Worm (Caenorhabditis elegans): ENCODE measurements around the gene aagr-2.
"Not testable (repeated sequence)": the region's sequence is repeated elsewhere in the genome, so short reads cannot be mapped to it uniquely, and the experiment has no call there.

Gene aagr-2

ce11 chrII:4932727-4933126 is 7.7 kb upstream of the aagr-2 start, which contains the start of gene msp-152:
Gene msp-152 (plus strand): TSS chrII:4933027.
- TF ChIP-seq sox-2 (GFP tag; IDR thresholded peaks at IDR 0.05); pha-2 (tag; optimal IDR thresholded peaks at IDR 0.05); dve-1 (tag; optimal IDR thresholded peaks at IDR 0.05): not testable (repeated sequence)

- no peak for TF ChIP-seq madf-2 (tag; optimal IDR thresholded peaks at IDR 0.05)
- TF ChIP-seq sox-2 (GFP tag; IDR thresholded peaks at IDR 0.05), result no peak
- no peak for TF ChIP-seq ceh-14 (tag; optimal IDR thresholded peaks at IDR 0.05)
- no peak for TF ChIP-seq ahr-1 (tag; optimal IDR thresholded peaks at IDR 0.05)
- TF ChIP-seq ceh-6 (GFP tag; optimal IDR thresholded peaks at IDR 0.05), result no peak
- no peak for TF ChIP-seq ceh-2 (tag; optimal IDR thresholded peaks at IDR 0.05)
- TF ChIP-seq fax-1 (tag; optimal IDR thresholded peaks at IDR 0.05), result no peak
- TF ChIP-seq ceh-34 (tag; optimal IDR thresholded peaks at IDR 0.05), result no peak
- no peak for TF ChIP-seq nfya-1 (tag; optimal IDR thresholded peaks at IDR 0.05)
- TF ChIP-seq tbx-7 (tag; optimal IDR thresholded peaks at IDR 0.05), result no peak
- no peak for TF ChIP-seq ceh-18 (tag; optimal IDR thresholded peaks at IDR 0.05)
- TF ChIP-seq syd-9 (tag; optimal IDR thresholded peaks at IDR 0.05), result no peak
- no peak for TF ChIP-seq elt-4 (tag; optimal IDR thresholded peaks at IDR 0.05)
- no peak for TF ChIP-seq odd-2 (tag; optimal IDR thresholded peaks at IDR 0.05)
- no peak for TF ChIP-seq C38D4.7 (GFP tag; optimal IDR thresholded peaks at IDR 0.05)
- no peak for TF ChIP-seq mec-3 (tag; optimal IDR thresholded peaks at IDR 0.05; ENCODE audit: borderline replicate concordance)
These were observed 6.2 kb upstream of the aagr-2 start for ce11 chrII:4931286-4931685.

ce11 chrII:4924729-4925128 is 319 bp downstream of the aagr-2 start:
- TF ChIP-seq ceh-6 (GFP tag; optimal IDR thresholded peaks at IDR 0.05) (no peak), hlh-8 (tag; optimal IDR thresholded peaks at IDR 0.05) (no peak), ets-4 (tag; optimal IDR thresholded peaks at IDR 0.05) (no peak), ttx-3 (tag; optimal IDR thresholded peaks at IDR 0.05) (no peak), nhr-232 (tag; optimal IDR thresholded peaks at IDR 0.05) (no peak), hlh-30 (tag; optimal IDR thresholded peaks at IDR 0.05; ENCODE audit: insufficient read depth) (no peak)

ce11 chrII:4920608-4921007 is 4.4 kb downstream of the aagr-2 start:
- TF ChIP-seq elt-2 (tag; optimal IDR thresholded peaks at IDR 0.05), result peak; percentile 83
- TF ChIP-seq lin-11 (tag; optimal IDR thresholded peaks at IDR 0.05), result no peak

ce11 chrII:4918501-4919021 is 6.5 kb downstream of the aagr-2 start:
- TF ChIP-seq ceh-24 (tag; optimal IDR thresholded peaks at IDR 0.05), result no peak
- no peak for TF ChIP-seq C38D4.7 (GFP tag; optimal IDR thresholded peaks at IDR 0.05)
- TF ChIP-seq fkh-10 (GFP tag; optimal IDR thresholded peaks at IDR 0.05), result no peak

- not testable (repeated sequence) for TF ChIP-seq pag-3 (tag; optimal IDR thresholded peaks at IDR 0.05; ENCODE audit: borderline replicate concordance); Y22D7AL.16 (tag; optimal IDR thresholded peaks at IDR 0.05); hlh-15 (tag; optimal IDR thresholded peaks at IDR 0.05)
These were observed 8.6 kb downstream of the aagr-2 start, which contains the start of gene msp-31 for ce11 chrII:4916462-4916861. Gene msp-31 (minus strand): TSS chrII:4916562.

ce11 chrII:4915572-4915971 is 9.5 kb downstream of the aagr-2 start:
- TF ChIP-seq hlh-13 (GFP tag; optimal IDR thresholded peaks at IDR 0.05) (no peak), hlh-6 (tag; optimal IDR thresholded peaks at IDR 0.05) (no peak), pag-3 (tag; optimal IDR thresholded peaks at IDR 0.05; ENCODE audit: borderline replicate concordance) (no peak), ztf-16 (tag; optimal IDR thresholded peaks at IDR 0.05) (no peak), mec-3 (tag; optimal IDR thresholded peaks at IDR 0.05; ENCODE audit: borderline replicate concordance) (no peak), fkh-6 (tag; optimal IDR thresholded peaks at IDR 0.05) (no peak), ceh-6 (GFP tag; optimal IDR thresholded peaks at IDR 0.05) (no peak), ceh-18 (tag; optimal IDR thresholded peaks at IDR 0.05) (no peak), ceh-22 (tag; optimal IDR thresholded peaks at IDR 0.05) (no peak), hlh-8 (tag; optimal IDR thresholded peaks at IDR 0.05) (no peak), K02D7.2 (tag; optimal IDR thresholded peaks at IDR 0.05) (no peak), nhr-11 (tag; optimal IDR thresholded peaks at IDR 0.05) (no peak), ceh-48 (tag; optimal IDR thresholded peaks at IDR 0.05) (no peak), elt-4 (tag; optimal IDR thresholded peaks at IDR 0.05) (no peak), gmeb-2 (tag; optimal IDR thresholded peaks at IDR 0.05) (no peak), ahr-1 (tag; optimal IDR thresholded peaks at IDR 0.05) (no peak), nhr-232 (tag; optimal IDR thresholded peaks at IDR 0.05) (no peak), sox-4 (tag; optimal IDR thresholded peaks at IDR 0.05) (no peak), unc-55 (GFP tag; optimal IDR thresholded peaks at IDR 0.05) (no peak)

All from whole organism, late embryonic.